Fruit fly (Drosophila melanogaster): ENCODE measurements around the gene Dic4.

Dic4 gene

dm6 chr3L:18672986-18673633 is 25.1 kb downstream of the Dic4 start, which contains the start of gene Capr:
Gene Capr (minus strand): TSS chr3L:18673324.
- TF ChIP-seq bab1 (GFP tag; optimal IDR thresholded peaks at IDR 0.05) (peak; percentile 47), cic (GFP tag; optimal IDR thresholded peaks at IDR 0.05) (peak; percentile 4), CG12768 (GFP tag; optimal IDR thresholded peaks at IDR 0.05) (peak; percentile 41), CG14711 (tag; optimal IDR thresholded peaks at IDR 0.05) (peak; percentile 1), Mnt (GFP tag; optimal IDR thresholded peaks at IDR 0.05) (peak; percentile 43), Clk (GFP tag; optimal IDR thresholded peaks at IDR 0.05) (no peak), toe (GFP tag; optimal IDR thresholded peaks at IDR 0.05) (peak; percentile 24), Crg-1 (GFP tag; optimal IDR thresholded peaks at IDR 0.05) (peak; percentile 31), cnc (optimal IDR thresholded peaks at IDR 0.05) (no peak), ovo (GFP tag; optimal IDR thresholded peaks at IDR 0.05) (no peak), tj (GFP tag; optimal IDR thresholded peaks at IDR 0.05) (no peak), kay (GFP tag; ENCODE audit: borderline replicate concordance) (no peak), CG1620 (GFP tag; optimal IDR thresholded peaks at IDR 0.05) (peak; percentile 58), Hr96 (GFP tag; optimal IDR thresholded peaks at IDR 0.05) (peak; percentile 61), pad (GFP tag; optimal IDR thresholded peaks at IDR 0.05) (peak; percentile 29), CG5204 (GFP tag; optimal IDR thresholded peaks at IDR 0.05) (no peak), CG11617 (GFP tag; optimal IDR thresholded peaks at IDR 0.05) (no peak), CG7045 (GFP tag; optimal IDR thresholded peaks at IDR 0.05) (no peak), CG33017 (tag; optimal IDR thresholded peaks at IDR 0.05) (peak; percentile 12), CG7101 (tag; optimal IDR thresholded peaks at IDR 0.05) (peak; percentile 31)

- TF ChIP-seq kay (GFP tag; ENCODE audit: borderline replicate concordance) (no peak), CG11617 (GFP tag; optimal IDR thresholded peaks at IDR 0.05) (peak; percentile 71), CG1620 (GFP tag; optimal IDR thresholded peaks at IDR 0.05) (peak; percentile 44), toe (GFP tag; optimal IDR thresholded peaks at IDR 0.05) (peak; percentile 20), Crg-1 (GFP tag; optimal IDR thresholded peaks at IDR 0.05) (no peak), pad (GFP tag; optimal IDR thresholded peaks at IDR 0.05) (peak; percentile 36), Hr96 (GFP tag; optimal IDR thresholded peaks at IDR 0.05) (peak; percentile 57), CG12768 (GFP tag; optimal IDR thresholded peaks at IDR 0.05) (peak; percentile 35), CG7101 (tag; optimal IDR thresholded peaks at IDR 0.05) (peak; percentile 41), CG7045 (GFP tag; optimal IDR thresholded peaks at IDR 0.05) (peak; percentile 36), Mnt (GFP tag; optimal IDR thresholded peaks at IDR 0.05) (peak; percentile 83), CG14711 (tag; optimal IDR thresholded peaks at IDR 0.05) (peak; percentile 6), bab1 (GFP tag; optimal IDR thresholded peaks at IDR 0.05) (peak; percentile 58), tj (GFP tag; optimal IDR thresholded peaks at IDR 0.05) (peak; percentile 40), CG33017 (tag; optimal IDR thresholded peaks at IDR 0.05) (no peak)
Observed at dm6 chr3L:18672203-18672602, 26.0 kb downstream of the Dic4 start.

- TF ChIP-seq CG7101 (tag; optimal IDR thresholded peaks at IDR 0.05): no peak
- TF ChIP-seq Mnt (GFP tag; optimal IDR thresholded peaks at IDR 0.05): no peak
- TF ChIP-seq Clk (GFP tag; optimal IDR thresholded peaks at IDR 0.05): no peak
- TF ChIP-seq cic (GFP tag; optimal IDR thresholded peaks at IDR 0.05): no peak
- TF ChIP-seq kay (GFP tag; ENCODE audit: borderline replicate concordance): no peak
- no peak for TF ChIP-seq tj (GFP tag; optimal IDR thresholded peaks at IDR 0.05)
- no peak for TF ChIP-seq CG1620 (GFP tag; optimal IDR thresholded peaks at IDR 0.05)
- TF ChIP-seq cnc (optimal IDR thresholded peaks at IDR 0.05): no peak
- TF ChIP-seq bab1 (GFP tag; optimal IDR thresholded peaks at IDR 0.05): no peak
- no peak for TF ChIP-seq pad (GFP tag; optimal IDR thresholded peaks at IDR 0.05)
- no peak for TF ChIP-seq ovo (GFP tag; optimal IDR thresholded peaks at IDR 0.05)
- TF ChIP-seq CG14711 (tag; optimal IDR thresholded peaks at IDR 0.05): no peak
Observed at dm6 chr3L:18669874-18670273, 28.3 kb downstream of the Dic4 start.

- TF ChIP-seq bab1 (GFP tag; optimal IDR thresholded peaks at IDR 0.05) (peak; percentile 29), Crg-1 (GFP tag; optimal IDR thresholded peaks at IDR 0.05) (no peak), CG12768 (GFP tag; optimal IDR thresholded peaks at IDR 0.05) (no peak), CG7045 (GFP tag; optimal IDR thresholded peaks at IDR 0.05) (no peak), CG1620 (GFP tag; optimal IDR thresholded peaks at IDR 0.05) (peak; percentile 23), CG14711 (tag; optimal IDR thresholded peaks at IDR 0.05) (no peak), cic (GFP tag; optimal IDR thresholded peaks at IDR 0.05) (peak; percentile 22)
Observed at dm6 chr3L:18667115-18667514, 31.1 kb downstream of the Dic4 start, which contains the start of gene CG42495. Gene CG42495 (plus strand): TSS chr3L:18667361.

- TF ChIP-seq CG14711 (tag; optimal IDR thresholded peaks at IDR 0.05) (no peak), ovo (GFP tag; optimal IDR thresholded peaks at IDR 0.05) (no peak), kay (GFP tag; ENCODE audit: borderline replicate concordance) (no peak), bab1 (GFP tag; optimal IDR thresholded peaks at IDR 0.05) (no peak), Crg-1 (GFP tag; optimal IDR thresholded peaks at IDR 0.05) (no peak), toe (GFP tag; optimal IDR thresholded peaks at IDR 0.05) (no peak), CG5204 (GFP tag; optimal IDR thresholded peaks at IDR 0.05) (no peak), Hr96 (GFP tag; optimal IDR thresholded peaks at IDR 0.05) (no peak)
Observed at dm6 chr3L:18665594-18665993, 32.6 kb downstream of the Dic4 start.

- TF ChIP-seq kay (GFP tag; ENCODE audit: borderline replicate concordance) (peak; percentile 49), pad (GFP tag; optimal IDR thresholded peaks at IDR 0.05) (no peak)
Observed at dm6 chr3L:18653737-18654136, 44.5 kb downstream of the Dic4 start.

Measured in whole organism, adult.